Fruit fly (Drosophila melanogaster): ENCODE measurements around the gene eIF4E5.

DNA sequence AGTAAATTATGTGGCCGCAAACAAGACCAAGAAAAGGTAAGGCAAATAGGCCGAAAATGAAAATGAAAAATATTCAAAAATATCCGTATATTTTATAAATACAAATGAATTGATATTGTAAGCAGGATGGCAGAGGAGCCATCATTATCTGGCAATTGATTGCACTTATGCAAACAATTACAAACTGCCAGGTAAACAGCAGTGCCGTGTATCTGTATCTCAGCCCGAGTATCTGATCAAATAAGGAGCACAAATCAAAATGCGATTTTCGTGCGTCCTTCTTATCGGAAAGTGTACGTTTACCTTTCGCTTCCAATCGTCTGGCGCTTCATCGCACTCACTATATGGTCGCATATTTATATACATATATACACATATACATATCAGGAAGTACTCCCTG, 48.4 kb downstream of the eIF4E5 start:
- TF ChIP-seq CTCF (optimal IDR thresholded peaks at IDR 0.05) (no peak), CG8478 (optimal IDR thresholded peaks at IDR 0.05) (no peak)

Measured in S2 (cell line).